Worm (Caenorhabditis elegans): ENCODE results near the gene F46H5.2.

F46H5.2 gene

ce11 chrX:7291810-7292209 is 26.4 kb downstream of the F46H5.2 start, which contains the start of gene lron-7:
TSS of gene lron-7 (plus strand) at chrX:7292132.
- TF ChIP-seq let-607 (tag; optimal IDR thresholded peaks at IDR 0.05), result no peak
- TF ChIP-seq nhr-80 (tag; optimal IDR thresholded peaks at IDR 0.05), result peak; percentile 65

ce11 chrX:7296310-7296709 is 30.9 kb downstream of the F46H5.2 start:
- no peak for TF ChIP-seq aptf-3 (GFP tag; IDR thresholded peaks at IDR 0.05)
- TF ChIP-seq attf-5 (GFP tag; optimal IDR thresholded peaks at IDR 0.05), result no peak
- no peak for TF ChIP-seq somi-1 (GFP tag; optimal IDR thresholded peaks at IDR 0.05)
- no peak for TF ChIP-seq madf-3 (GFP tag; IDR thresholded peaks at IDR 0.05)
- no peak for TF ChIP-seq dpl-1 (GFP tag; optimal IDR thresholded peaks at IDR 0.05)
- no peak for TF ChIP-seq tlf-1 (GFP tag; optimal IDR thresholded peaks at IDR 0.05)
- no peak for TF ChIP-seq rec-8 (tag; optimal IDR thresholded peaks at IDR 0.05)
- TF ChIP-seq mxl-1 (tag; optimal IDR thresholded peaks at IDR 0.05), result no peak
- no peak for TF ChIP-seq snpc-1.1 (tag; optimal IDR thresholded peaks at IDR 0.05; ENCODE audit: insufficient read depth)
- TF ChIP-seq B0035.1 (tag; optimal IDR thresholded peaks at IDR 0.05), result no peak
- no peak for TF ChIP-seq lin-35 (GFP tag; optimal IDR thresholded peaks at IDR 0.05)
- TF ChIP-seq zim-3 (tag; optimal IDR thresholded peaks at IDR 0.05), result no peak
- TF ChIP-seq K11D2.4 (GFP tag; IDR thresholded peaks at IDR 0.05), result no peak
- TF ChIP-seq let-526 (GFP tag; IDR thresholded peaks at IDR 0.05), result no peak
- TF ChIP-seq B0019.2 (GFP tag; conservative IDR thresholded peaks at IDR 0.05), result no peak
- no peak for TF ChIP-seq T26A5.8 (tag; optimal IDR thresholded peaks at IDR 0.05)
- no peak for TF ChIP-seq ceh-79 (tag; optimal IDR thresholded peaks at IDR 0.05)
- TF ChIP-seq ceh-100 (GFP tag; IDR thresholded peaks at IDR 0.05), result no peak
- TF ChIP-seq F55B11.4 (tag; optimal IDR thresholded peaks at IDR 0.05; ENCODE audit: borderline replicate concordance, insufficient read depth), result no peak
- no peak for TF ChIP-seq zfh-2 (GFP tag; conservative IDR thresholded peaks at IDR 0.05)
- peak; percentile 44 for TF ChIP-seq atf-7 (tag; optimal IDR thresholded peaks at IDR 0.05)
- no peak for TF ChIP-seq attf-3 (GFP tag; conservative IDR thresholded peaks at IDR 0.05)
- peak; percentile 96 for TF ChIP-seq nhr-80 (tag; optimal IDR thresholded peaks at IDR 0.05)
- TF ChIP-seq ets-4 (GFP tag; optimal IDR thresholded peaks at IDR 0.05), result peak; percentile 26
- TF ChIP-seq ceh-91 (GFP tag; IDR thresholded peaks at IDR 0.05), result no peak
- TF ChIP-seq Y67H2A.10 (GFP tag; conservative IDR thresholded peaks at IDR 0.05), result no peak
- TF ChIP-seq attf-6 (GFP tag; IDR thresholded peaks at IDR 0.05), result no peak
- TF ChIP-seq B0336.3 (GFP tag; IDR thresholded peaks at IDR 0.05), result peak; percentile 53; the same call in 1 of the 2 replicates
- 0 out of 2 replicates have a peak, but pooled peaks have one; percentile 17 for TF ChIP-seq hmg-1.2 (GFP tag; IDR thresholded peaks at IDR 0.05)
- no peak for TF ChIP-seq unc-130 (GFP tag; optimal IDR thresholded peaks at IDR 0.05)
- no peak for TF ChIP-seq B0261.1 (tag; optimal IDR thresholded peaks at IDR 0.05)
- TF ChIP-seq die-1 (tag; optimal IDR thresholded peaks at IDR 0.05), result no peak
- TF ChIP-seq athp-1 (tag; optimal IDR thresholded peaks at IDR 0.05), result no peak
- no peak for TF ChIP-seq ztf-3 (GFP tag; optimal IDR thresholded peaks at IDR 0.05)
- no peak for TF ChIP-seq hsf-1 (GFP tag; IDR thresholded peaks at IDR 0.05)
- TF ChIP-seq snpc-3.4 (tag; optimal IDR thresholded peaks at IDR 0.05), result no peak
- TF ChIP-seq lsl-1 (GFP tag; optimal IDR thresholded peaks at IDR 0.05), result no peak
- TF ChIP-seq nhr-179 (tag; optimal IDR thresholded peaks at IDR 0.05), result no peak
- TF ChIP-seq snpc-1.3 (tag; optimal IDR thresholded peaks at IDR 0.05; ENCODE audit: insufficient read depth), result no peak
- TF ChIP-seq F37B4.10 (GFP tag; IDR thresholded peaks at IDR 0.05), result no peak
- TF ChIP-seq ccch-3 (GFP tag; optimal IDR thresholded peaks at IDR 0.05), result no peak
- TF ChIP-seq F52B5.7 (tag; optimal IDR thresholded peaks at IDR 0.05), result no peak
- TF ChIP-seq unc-62 (GFP tag; optimal IDR thresholded peaks at IDR 0.05), result peak; percentile 29
- 0 out of 2 replicates have a peak, but pooled peaks have one; percentile 36 for TF ChIP-seq pbrm-1 (GFP tag; IDR thresholded peaks at IDR 0.05)
- TF ChIP-seq ekl-4 (GFP tag; IDR thresholded peaks at IDR 0.05), result no peak
- TF ChIP-seq let-607 (tag; optimal IDR thresholded peaks at IDR 0.05), result peak; percentile 78 to 91

Data from whole organism, young adult.